Worm (Caenorhabditis elegans): Measurements from ENCODE around the gene gtbp-1.

The gtbp-1 gene

DNA sequence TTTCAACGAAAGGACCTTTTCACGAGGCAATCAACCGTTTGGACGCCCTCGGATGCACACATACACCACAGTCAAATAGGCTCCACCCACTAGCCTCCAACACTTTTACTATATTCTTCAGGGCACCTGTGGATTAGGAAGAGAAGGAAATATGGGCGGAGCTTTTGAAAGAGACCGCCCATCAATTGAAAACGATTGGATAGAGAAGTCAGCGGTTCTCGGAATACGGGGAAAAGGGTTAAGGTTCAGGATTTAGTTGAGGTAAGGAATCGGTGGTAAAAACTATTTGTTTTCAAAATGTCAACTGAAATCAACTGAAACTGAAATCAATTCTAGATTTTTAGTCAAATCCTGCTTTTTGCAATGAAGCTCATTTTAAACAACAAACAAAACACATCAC lies 18.3 kb downstream of the gtbp-1 start, which contains the start of gene egl-38 (continued):
- TF ChIP-seq B0019.2 (GFP tag; conservative IDR thresholded peaks at IDR 0.05) = no peak
- TF ChIP-seq sea-2 (GFP tag; IDR thresholded peaks at IDR 0.05) = no peak

ce11 chrIV:10096881-10097280 lies 31.9 kb downstream of the gtbp-1 start, which contains the start of gene dis-3:
dis-3 (plus strand) TSS chrIV:10097202.
- TF ChIP-seq attf-3 (GFP tag; conservative IDR thresholded peaks at IDR 0.05) (peak; percentile 88), tbp1 (GFP tag; optimal IDR thresholded peaks at IDR 0.05) (no peak)

DNA sequence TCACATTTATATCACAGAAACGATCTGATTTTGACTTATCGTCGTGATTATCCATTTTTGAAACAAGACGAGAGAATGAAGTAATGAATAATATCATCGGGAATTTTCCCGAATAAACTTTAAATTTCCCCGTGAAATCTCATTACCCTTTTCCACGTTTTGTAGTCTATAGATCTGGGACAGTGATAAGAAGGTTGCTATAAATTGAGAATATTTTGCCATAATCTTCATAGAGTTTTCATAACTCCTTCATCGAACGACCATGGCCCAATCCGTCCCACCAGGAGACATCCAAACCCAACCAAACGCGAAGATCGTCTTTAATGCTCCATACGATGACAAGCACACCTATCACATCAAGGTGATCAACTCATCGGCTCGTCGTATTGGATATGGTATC lies 33.6 kb downstream of the gtbp-1 start, which contains the start of the genes C04G2.5 and msp-36:
TSS of gene C04G2.5 (minus strand) at position 101 of the 400 bp plus-strand sequence.
TSS of gene msp-36 (plus strand) at position 263 of the 400 bp plus-strand sequence.
- no peak for TF ChIP-seq rec-8 (tag; optimal IDR thresholded peaks at IDR 0.05)
- no peak for TF ChIP-seq F52B5.7 (tag; optimal IDR thresholded peaks at IDR 0.05)
- TF ChIP-seq K11D2.4 (GFP tag; IDR thresholded peaks at IDR 0.05) = no peak
- no peak for TF ChIP-seq snpc-3.4 (tag; optimal IDR thresholded peaks at IDR 0.05)
- no peak for TF ChIP-seq ztf-22 (GFP tag; optimal IDR thresholded peaks at IDR 0.05)
- no peak for TF ChIP-seq ceh-58 (GFP tag; IDR thresholded peaks at IDR 0.05)
- TF ChIP-seq lsy-27 (tag; optimal IDR thresholded peaks at IDR 0.05; ENCODE audit: borderline replicate concordance, insufficient read depth) = no peak
- no peak for TF ChIP-seq bed-1 (GFP tag; IDR thresholded peaks at IDR 0.05)
- no peak for TF ChIP-seq sea-2 (GFP tag; IDR thresholded peaks at IDR 0.05)
- TF ChIP-seq lsl-1 (GFP tag; optimal IDR thresholded peaks at IDR 0.05) = no peak
- no peak for TF ChIP-seq pbrm-1 (GFP tag; IDR thresholded peaks at IDR 0.05)
- no peak for TF ChIP-seq ZK185.1 (tag; optimal IDR thresholded peaks at IDR 0.05; ENCODE audit: poor library complexity, severe bottlenecking)

DNA sequence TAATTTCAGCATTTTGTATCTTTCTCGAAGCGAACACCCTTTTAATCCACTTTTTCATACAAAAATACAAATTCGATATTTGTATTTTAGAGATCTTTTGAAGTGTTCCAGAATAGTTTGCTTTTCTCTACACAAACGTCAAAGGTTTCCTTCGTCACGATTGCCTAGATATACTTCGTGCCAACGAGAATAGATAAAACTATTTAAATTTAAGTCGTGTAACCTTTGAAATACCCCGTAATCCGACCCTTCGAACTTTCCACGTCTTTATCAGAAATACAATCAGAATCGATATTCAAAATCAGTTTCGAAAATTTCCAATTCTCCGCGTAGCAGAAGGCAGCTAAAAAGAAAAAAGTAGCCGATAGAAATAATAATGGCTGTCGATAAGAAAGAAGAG lies 38.4 kb downstream of the gtbp-1 start, which contains the start of gene ttbk-5:
TSS of gene ttbk-5 (plus strand) at position 301 of the 400 bp plus-strand sequence.
- TF ChIP-seq zim-3 (tag; optimal IDR thresholded peaks at IDR 0.05) (no peak), nhr-80 (tag; optimal IDR thresholded peaks at IDR 0.05) (no peak), nhr-27 (tag; optimal IDR thresholded peaks at IDR 0.05) (no peak), nhr-120 (GFP tag; IDR thresholded peaks at IDR 0.05) (no peak), athp-1 (tag; optimal IDR thresholded peaks at IDR 0.05) (no peak), hrde-1 (tag; optimal IDR thresholded peaks at IDR 0.05; ENCODE audit: borderline replicate concordance) (no peak), C06A6.2 (GFP tag; conservative IDR thresholded peaks at IDR 0.05) (no peak), hmg-20 (GFP tag; IDR thresholded peaks at IDR 0.05) (no peak), nhr-90 (tag; optimal IDR thresholded peaks at IDR 0.05) (no peak), dox-1 (GFP tag; IDR thresholded peaks at IDR 0.05) (no peak), lin-35 (GFP tag; optimal IDR thresholded peaks at IDR 0.05) (no peak), dpff-1 (tag; optimal IDR thresholded peaks at IDR 0.05) (no peak), ceh-79 (tag; optimal IDR thresholded peaks at IDR 0.05) (no peak)

DNA sequence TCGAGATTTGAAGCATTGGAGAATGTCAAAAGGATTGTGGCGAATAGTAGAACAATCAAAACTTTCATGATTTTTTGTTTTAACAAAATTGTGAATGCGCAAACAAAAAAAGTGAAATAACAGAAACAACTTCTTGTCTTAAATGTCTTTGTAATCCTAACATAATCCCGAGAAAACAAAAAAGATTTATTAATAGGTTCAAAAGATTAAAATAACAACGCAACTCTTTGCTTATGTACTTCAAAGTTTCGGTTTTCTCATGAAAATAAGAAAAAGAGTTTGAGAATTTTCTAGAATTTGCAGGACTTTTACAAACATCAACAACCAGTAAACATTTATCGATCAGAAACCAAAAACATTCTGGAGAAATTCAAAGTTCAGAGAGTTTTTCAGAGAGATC lies 39.0 kb downstream of the gtbp-1 start, which contains the start of gene ttr-39:
TSS of gene ttr-39 (minus strand) at position 101 of the 400 bp plus-strand sequence.
- TF ChIP-seq dox-1 (GFP tag; IDR thresholded peaks at IDR 0.05) (no peak), ztf-3 (GFP tag; optimal IDR thresholded peaks at IDR 0.05) (no peak), hmg-20 (GFP tag; IDR thresholded peaks at IDR 0.05) (no peak), F52B5.7 (tag; optimal IDR thresholded peaks at IDR 0.05) (no peak), tbp1 (GFP tag; optimal IDR thresholded peaks at IDR 0.05) (no peak), akir-1 (GFP tag; optimal IDR thresholded peaks at IDR 0.05) (no peak), fkh-3 (tag; optimal IDR thresholded peaks at IDR 0.05) (no peak), efl-1 (GFP tag; optimal IDR thresholded peaks at IDR 0.05) (no peak), pha-4 (tag; optimal IDR thresholded peaks at IDR 0.05) (no peak), Y56A3A.18 (GFP tag; IDR thresholded peaks at IDR 0.05) (no peak), ztf-28 (GFP tag; IDR thresholded peaks at IDR 0.05) (no peak), cebp-2 (GFP tag; IDR thresholded peaks at IDR 0.05) (no peak), rcor-1 (GFP tag; IDR thresholded peaks at IDR 0.05) (no peak), lin-40 (tag; optimal IDR thresholded peaks at IDR 0.05) (no peak), atf-7 (tag; optimal IDR thresholded peaks at IDR 0.05) (no peak), tlf-1 (GFP tag; optimal IDR thresholded peaks at IDR 0.05) (no peak), attf-5 (GFP tag; optimal IDR thresholded peaks at IDR 0.05) (no peak), hlh-26 (GFP tag; conservative IDR thresholded peaks at IDR 0.05) (no peak)

Data from whole organism, young adult.